Fruit fly (Drosophila melanogaster) whole organism, embryonic: ENCODE measurements around the gene Dad1.

Experiments used
- BtbVII ChIP-seq: fragments of 200-800 bp; sonication (Bioruptor generic); optimal IDR thresholded peaks from 3 replicates; lab custom pipeline; 2017; ENCODE audit warnings: missing biosample characterization, mild to moderate bottlenecking, missing genetic modification characterization
- CG10979 ChIP-seq: fragments of 200-800 bp; sonication (Bioruptor generic); optimal IDR thresholded peaks from 2 replicates; lab custom pipeline; 2018; ENCODE audit warnings: missing biosample characterization, mild to moderate bottlenecking, missing genetic modification characterization, moderate library complexity
- CG11085 ChIP-seq: fragments of 200-800 bp; sonication (Bioruptor generic); IDR thresholded peaks from 2 replicates; pipeline ENCODE4 v1.3.6; 2022; ENCODE audit warnings: missing biosample characterization, missing genetic modification characterization
- CG11456 ChIP-seq: fragments of 200-800 bp; sonication (Bioruptor generic); IDR thresholded peaks from 3 replicates; pipeline ENCODE4 v1.3.6; 2022; ENCODE audit warnings: missing biosample characterization, missing genetic modification characterization
- CG11504 ChIP-seq: fragments of 200-800 bp; sonication (Bioruptor generic); optimal IDR thresholded peaks from 3 replicates; lab custom pipeline; 2019; ENCODE audit warnings: missing biosample characterization, mild to moderate bottlenecking, missing genetic modification characterization, moderate library complexity
- CG11723 ChIP-seq: fragments of 200-800 bp; sonication (Bioruptor generic); optimal IDR thresholded peaks from 2 replicates; lab custom pipeline; 2017; ENCODE audit warnings: missing biosample characterization, mild to moderate bottlenecking, missing genetic modification characterization
- CG12219 ChIP-seq: fragments of 200-800 bp; sonication (Bioruptor generic); optimal IDR thresholded peaks from 3 replicates; lab custom pipeline; 2018; ENCODE audit warnings: missing biosample characterization, mild to moderate bottlenecking, missing genetic modification characterization
- CG12659 ChIP-seq: fragments of 200-800 bp; sonication (Bioruptor generic); optimal IDR thresholded peaks from 3 replicates; lab custom pipeline; 2017; ENCODE audit warnings: mild to moderate bottlenecking, missing biosample characterization, missing genetic modification reagents, missing genetic modification characterization
- CG15073 ChIP-seq: fragments of 200-800 bp; sonication (Bioruptor generic); optimal IDR thresholded peaks from 2 replicates; lab custom pipeline; 2016; ENCODE audit warnings: missing biosample characterization, missing genetic modification characterization
- CG1603 ChIP-seq: fragments of 200-800 bp; sonication (Bioruptor generic); optimal IDR thresholded peaks from 2 replicates; lab custom pipeline; 2019; ENCODE audit warnings: missing biosample characterization, mild to moderate bottlenecking, missing genetic modification characterization, moderate library complexity
- CG17359 ChIP-seq: fragments of 200-800 bp; sonication (Bioruptor generic); optimal IDR thresholded peaks from 3 replicates; lab custom pipeline; 2018; ENCODE audit warnings: missing biosample characterization, mild to moderate bottlenecking, missing genetic modification characterization, moderate library complexity
- CG17612 ChIP-seq: fragments of 200-800 bp; sonication (Bioruptor generic); IDR thresholded peaks from 2 replicates; pipeline ENCODE4 v1.3.6; 2022; ENCODE audit warnings: missing biosample characterization, missing genetic modification characterization
- CG2129 ChIP-seq: fragments of 200-800 bp; sonication (Bioruptor generic); IDR thresholded peaks from 2 replicates; pipeline ENCODE4 v1.3.6; 2022; ENCODE audit warnings: missing biosample characterization, missing genetic modification characterization; ENCODE audit not compliant: partially characterized antibody
- CG2712 ChIP-seq: fragments of 200-800 bp; optimal IDR thresholded peaks from 3 replicates; lab custom pipeline; 2019; ENCODE audit warnings: missing biosample characterization, mild to moderate bottlenecking, missing genetic modification characterization, moderate library complexity
- CG2889 ChIP-seq: fragments of 200-800 bp; sonication (Bioruptor generic); IDR thresholded peaks from 3 replicates; pipeline ENCODE4 v1.3.6; 2022; ENCODE audit warnings: missing biosample characterization, missing genetic modification characterization
- CG30403 ChIP-seq: fragments of 200-800 bp; sonication (Bioruptor generic); optimal IDR thresholded peaks from 3 replicates; lab custom pipeline; 2016; ENCODE audit warnings: missing biosample characterization, missing genetic modification characterization
- CG32767 ChIP-seq: fragments of 200-800 bp; sonication (Bioruptor generic); IDR thresholded peaks from 2 replicates; pipeline ENCODE4 v1.3.6; 2022; ENCODE audit warnings: missing biosample characterization, missing genetic modification characterization
- CG34224 ChIP-seq: fragments of 200-800 bp; sonication (Bioruptor generic); IDR thresholded peaks from 3 replicates; pipeline ENCODE4 v1.3.6; 2022; ENCODE audit warnings: missing biosample characterization, missing genetic modification characterization; ENCODE audit not compliant: partially characterized antibody
- CG34422 ChIP-seq: fragments of 200-800 bp; sonication (Bioruptor generic); IDR thresholded peaks from 3 replicates; pipeline ENCODE4 v1.3.6; 2022; ENCODE audit warnings: missing biosample characterization, missing genetic modification characterization
- CG3726 ChIP-seq: fragments of 200-800 bp; sonication (Bioruptor generic); IDR thresholded peaks from 3 replicates; pipeline ENCODE4, ENCODE4 v1.3.6; 2022; ENCODE audit warnings: missing biosample characterization, missing genetic modification characterization
- CG4854 ChIP-seq: fragments of 200-800 bp; sonication (Bioruptor generic); optimal IDR thresholded peaks from 2 replicates; lab custom pipeline; 2016; ENCODE audit warnings: missing biosample characterization, missing genetic modification characterization, inconsistent platforms
- CG7963 ChIP-seq: fragments of 200-800 bp; sonication (Bioruptor generic); IDR thresholded peaks from 3 replicates; pipeline ENCODE4 v1.3.6; 2022; ENCODE audit warnings: missing biosample characterization, missing genetic modification characterization; ENCODE audit not compliant: partially characterized antibody
- CG8290 ChIP-seq, 3 experiments: fragments of 200-800 bp; sonication (Bioruptor generic); optimal IDR thresholded peaks; 2 replicates each; lab custom pipeline; 2016 to 2019; ENCODE audit warnings: missing biosample characterization in 3 of 3, missing genetic modification characterization in 3 of 3, mild to moderate bottlenecking in 2 of 3, moderate library complexity in 1 of 3
- CG8478 ChIP-seq: fragments of >200 bp; optimal IDR thresholded peaks from 2 replicates; lab custom pipeline; 2018
- CG9797 ChIP-seq: fragments of 200-800 bp; sonication (Bioruptor generic); optimal IDR thresholded peaks from 3 replicates; lab custom pipeline; 2018; ENCODE audit warnings: missing biosample characterization, mild to moderate bottlenecking, missing genetic modification characterization
- Camta ChIP-seq: fragments of 200-800 bp; sonication (Bioruptor generic); optimal IDR thresholded peaks from 2 replicates; lab custom pipeline; 2016; ENCODE audit warnings: missing biosample characterization, missing genetic modification characterization
- CrebB ChIP-seq: fragments of 200-800 bp; sonication (Bioruptor generic); optimal IDR thresholded peaks from 3 replicates; lab custom pipeline; 2018; ENCODE audit warnings: missing biosample characterization, mild to moderate bottlenecking, missing genetic modification characterization
- D19B ChIP-seq: fragments of 200-800 bp; sonication (Bioruptor generic); optimal IDR thresholded peaks from 2 replicates; lab custom pipeline; 2017; ENCODE audit warnings: missing biosample characterization, mild to moderate bottlenecking, missing genetic modification characterization
- Fer1 ChIP-seq: fragments of 200-800 bp; sonication (Bioruptor generic); optimal IDR thresholded peaks from 2 replicates; lab custom pipeline; 2017; ENCODE audit warnings: missing biosample characterization, mild to moderate bottlenecking, missing genetic modification characterization
- GATAe ChIP-seq: fragments of 200-800 bp; sonication (Bioruptor generic); conservative IDR thresholded peaks from 2 replicates; pipeline ENCODE4 v1.3.6; 2022; ENCODE audit warnings: missing biosample characterization, missing genetic modification characterization
- HLH4C ChIP-seq: fragments of 200-800 bp; sonication (Bioruptor generic); IDR thresholded peaks from 3 replicates; pipeline ENCODE4 v1.3.6; 2022; ENCODE audit warnings: missing biosample characterization, missing genetic modification characterization; ENCODE audit not compliant: partially characterized antibody
- Hey ChIP-seq: fragments of 200-800 bp; sonication (Bioruptor generic); optimal IDR thresholded peaks from 3 replicates; lab custom pipeline; 2018; ENCODE audit warnings: missing biosample characterization, mild to moderate bottlenecking, missing genetic modification characterization
- Hr3 ChIP-seq: fragments of 200-800 bp; sonication (Bioruptor generic); optimal IDR thresholded peaks from 3 replicates; lab custom pipeline; 2016; ENCODE audit warnings: missing biosample characterization, missing genetic modification characterization
- Mes4 ChIP-seq: fragments of 200-800 bp; sonication (Bioruptor generic); optimal IDR thresholded peaks from 2 replicates; lab custom pipeline; 2016; ENCODE audit warnings: missing biosample characterization, missing genetic modification characterization
- Ptx1 ChIP-seq: fragments of 200-800 bp; sonication (Bioruptor generic); IDR thresholded peaks from 2 replicates; pipeline ENCODE4 v1.3.6; 2022; ENCODE audit warnings: missing biosample characterization, missing genetic modification characterization
- Stat92E ChIP-seq, 3 experiments: fragments of >200 bp in 2 of 3; fragments of 200-800 bp in 1 of 3; sonication (Bioruptor generic) in 1 of 3; optimal IDR thresholded peaks; 2 replicates each; lab custom pipeline; 2017 to 2019; ENCODE audit warnings: missing biosample characterization in 3 of 3, missing genetic modification characterization in 3 of 3, mild to moderate bottlenecking in 1 of 3, moderate library complexity in 1 of 3
- Vsx1 ChIP-seq: fragments of 200-800 bp; sonication (Bioruptor generic); optimal IDR thresholded peaks from 2 replicates; lab custom pipeline; 2017; ENCODE audit warnings: missing biosample characterization, mild to moderate bottlenecking, missing genetic modification characterization, missing genetic modification reagents
- Xrp1 ChIP-seq: fragments of 200-800 bp; sonication (Bioruptor generic); IDR thresholded peaks from 2 replicates; pipeline ENCODE4 v1.3.6; 2022; ENCODE audit warnings: missing biosample characterization, missing genetic modification characterization
- amos ChIP-seq: fragments of 200-800 bp; sonication (Bioruptor generic); IDR thresholded peaks from 2 replicates; pipeline ENCODE4 v1.3.6; 2022; ENCODE audit warnings: missing biosample characterization, missing genetic modification characterization; ENCODE audit not compliant: partially characterized antibody
- az2 ChIP-seq: fragments of 200-800 bp; sonication (Bioruptor generic); optimal IDR thresholded peaks from 3 replicates; lab custom pipeline; 2016; ENCODE audit warnings: missing biosample characterization, missing genetic modification characterization
- ci ChIP-seq: fragments of 200-800 bp; sonication (Bioruptor generic); IDR thresholded peaks from 3 replicates; pipeline ENCODE4 v1.3.6; 2022; ENCODE audit warnings: missing biosample characterization, missing genetic modification characterization
- crp ChIP-seq, 2 experiments: fragments of 200-800 bp; sonication (Bioruptor generic); optimal IDR thresholded peaks; 2 replicates in 1 of 2; 3 replicates in 1 of 2; lab custom pipeline; 2017; ENCODE audit warnings: missing biosample characterization in 2 of 2, missing genetic modification characterization in 2 of 2, mild to moderate bottlenecking in 1 of 2, moderate library complexity in 1 of 2
- cwo ChIP-seq: fragments of 200-800 bp; sonication (Bioruptor generic); optimal IDR thresholded peaks from 3 replicates; lab custom pipeline; 2017; ENCODE audit warnings: missing biosample characterization, missing genetic modification characterization, mild to moderate bottlenecking, moderate library complexity, missing genetic modification reagents
- dati ChIP-seq: fragments of 200-800 bp; sonication (Bioruptor generic); IDR thresholded peaks from 2 replicates; pipeline ENCODE4 v1.3.6; 2022; ENCODE audit warnings: missing biosample characterization, missing genetic modification characterization
- gfzf ChIP-seq: fragments of 200-800 bp; sonication (Bioruptor generic); optimal IDR thresholded peaks from 2 replicates; lab custom pipeline; 2016; ENCODE audit warnings: missing biosample characterization, mild to moderate bottlenecking, missing genetic modification characterization, moderate library complexity
- lbe ChIP-seq: fragments of 200-800 bp; sonication (Bioruptor generic); optimal IDR thresholded peaks from 2 replicates; lab custom pipeline; 2016; ENCODE audit warnings: missing biosample characterization, mild to moderate bottlenecking, missing genetic modification characterization
- pzg ChIP-seq: fragments of 200-800 bp; sonication (Bioruptor generic); optimal IDR thresholded peaks from 3 replicates; lab custom pipeline; 2018; ENCODE audit warnings: missing biosample characterization, mild to moderate bottlenecking, missing genetic modification characterization, moderate library complexity
- slou ChIP-seq: fragments of 200-800 bp; sonication (Bioruptor generic); optimal IDR thresholded peaks from 3 replicates; lab custom pipeline; 2016; ENCODE audit warnings: missing biosample characterization, missing genetic modification characterization
- tgo ChIP-seq: fragments of 200-800 bp; sonication (Bioruptor generic); IDR thresholded peaks from 3 replicates; pipeline ENCODE4 v1.3.6; 2022; ENCODE audit warnings: missing biosample characterization, missing genetic modification characterization
- tio ChIP-seq: fragments of 200-800 bp; sonication (Bioruptor generic); optimal IDR thresholded peaks from 2 replicates; lab custom pipeline; 2017; ENCODE audit warnings: missing biosample characterization, missing genetic modification characterization, inconsistent platforms

Dad1 gene

DNA sequence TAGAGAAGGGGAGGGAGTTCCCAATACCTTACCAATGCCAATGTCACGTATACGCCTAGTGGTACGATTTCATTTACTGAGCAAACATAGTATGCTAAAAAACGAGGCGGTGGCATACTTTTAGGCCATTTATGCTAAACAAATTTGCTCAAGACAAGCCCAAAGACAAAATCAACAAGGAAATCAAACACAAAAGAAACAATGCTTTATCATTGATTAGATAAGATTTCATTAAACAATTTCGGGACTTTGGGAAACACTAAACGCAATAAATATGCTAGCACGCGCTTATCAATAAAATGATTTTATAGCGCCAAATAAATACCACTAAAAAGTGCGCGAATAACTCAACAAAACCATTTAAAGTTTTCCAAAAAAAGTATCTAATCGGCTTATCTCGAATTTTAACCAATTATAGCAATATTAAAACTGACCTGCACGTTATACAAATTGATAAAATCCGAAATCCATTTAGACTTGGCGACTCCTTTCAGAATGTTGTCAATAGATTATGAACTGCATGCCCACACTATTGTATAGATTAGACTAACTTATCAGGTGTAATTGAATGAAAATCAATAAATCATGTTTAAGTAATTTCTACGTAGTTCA, 33.3 kb downstream of the Dad1 start (continued):
- TF ChIP-seq CG12219 (peak; percentile 39), az2 (GFP tag; lab: Kevin White, UChicago) (no peak), Fer1 (GFP tag; lab: Kevin White, UChicago) (peak; percentile 75), CG34224 (GFP tag; lab: Robert Waterston, UW) (no peak), CG1603 (tag; lab: Kevin White, UChicago) (no peak), Ptx1 (GFP tag; lab: Robert Waterston, UW) (no peak), CG17612 (GFP tag; lab: Robert Waterston, UW) (no peak), lbe (GFP tag; lab: Kevin White, UChicago) (no peak), CG32767 (GFP tag; lab: Robert Waterston, UW) (no peak), CG8478 (lab: Kevin White, UChicago) (no peak), amos (GFP tag; lab: Robert Waterston, UW) (no peak), CG10979 (tag; lab: Kevin White, UChicago) (no peak), CG2129 (no peak), dati (GFP tag; lab: Robert Waterston, UW) (no peak), Mes4 (GFP tag; lab: Kevin White, UChicago) (no peak), CG8290 (GFP tag; optimal IDR thresholded peaks at IDR 0.05; lab: Kevin White, UChicago) (no peak), CG8290 (tag; optimal IDR thresholded peaks at IDR 0.05; lab: Kevin White, UChicago) (peak in 1 of 2 experiments; percentile 63), CG9797 (GFP tag; lab: Kevin White, UChicago) (no peak), CG2712 (tag; lab: Kevin White, UChicago) (no peak), slou (GFP tag; lab: Kevin White, UChicago) (no peak), Hr3 (GFP tag; lab: Kevin White, UChicago) (no peak), CG30403 (GFP tag; lab: Kevin White, UChicago) (no peak), CG7963 (no peak), tgo (GFP tag; lab: Robert Waterston, UW) (no peak), CG12659 (GFP tag; lab: Kevin White, UChicago) (peak; percentile 24), CG11085 (no peak), CG11723 (GFP tag; lab: Kevin White, UChicago) (no peak), BtbVII (GFP tag; lab: Kevin White, UChicago) (peak; percentile 57), HLH4C (GFP tag; lab: Robert Waterston, UW) (no peak), Xrp1 (no peak), CG34422 (GFP tag; lab: Robert Waterston, UW) (no peak), crp (GFP tag; optimal IDR thresholded peaks at IDR 0.05; lab: Kevin White, UChicago) (no peak), pzg (GFP tag; lab: Kevin White, UChicago) (no peak), ci (GFP tag; lab: Robert Waterston, UW) (no peak; the same call in 2 of the 3 replicates), Camta (no peak), CG11456 (GFP tag; lab: Robert Waterston, UW) (no peak), CG15073 (GFP tag; lab: Kevin White, UChicago) (no peak), Vsx1 (peak; percentile 51), D19B (no peak), GATAe (GFP tag; lab: Robert Waterston, UW) (no peak), Stat92E (GFP tag; optimal IDR thresholded peaks at IDR 0.05; lab: Kevin White, UChicago) (no peak), CG17359 (tag; lab: Kevin White, UChicago) (peak; percentile 59), CG3726 (GFP tag; lab: Robert Waterston, UW) (no peak), CG4854 (GFP tag; lab: Kevin White, UChicago) (no peak), cwo (GFP tag; lab: Kevin White, UChicago) (no peak), tio (no peak), CrebB (tag; lab: Kevin White, UChicago) (peak; percentile 71), CG11504 (tag; lab: Kevin White, UChicago) (no peak), CG2889 (no peak), gfzf (no peak), Hey (peak; percentile 31)
